Worm (Caenorhabditis elegans): ENCODE data around the gene ugt-39.
A peak's percentile ranks its signal among the peaks of the same experiment; 100 is the strongest.

ugt-39 gene

DNA sequence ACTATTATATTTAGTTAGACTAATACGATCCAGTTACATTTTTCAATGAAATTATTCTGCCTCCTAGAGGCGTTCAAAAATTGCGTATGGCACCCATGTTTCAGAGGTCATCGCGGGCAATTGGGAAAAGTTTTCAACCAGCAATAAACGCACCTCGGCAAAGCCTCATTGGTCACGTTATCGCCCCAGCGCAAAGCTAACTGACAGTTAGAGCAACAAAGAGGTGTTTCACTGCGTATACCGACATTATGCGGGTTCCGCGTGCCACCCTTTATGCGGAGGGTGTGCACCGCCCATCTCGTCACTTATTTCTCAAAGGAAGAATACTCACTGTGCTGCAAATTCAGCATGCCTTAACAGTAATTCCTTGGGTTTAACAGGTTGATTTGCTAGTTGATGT is 14.3 kb upstream of the ugt-39 start:
- TF ChIP-seq elt-2 (tag; optimal IDR thresholded peaks at IDR 0.05) (peak; percentile 33), nhr-43 (tag; optimal IDR thresholded peaks at IDR 0.05; ENCODE audit: poor library complexity, severe bottlenecking) (no peak), ceh-16 (tag; optimal IDR thresholded peaks at IDR 0.05) (no peak), zag-1 (tag; optimal IDR thresholded peaks at IDR 0.05) (no peak), pqm-1 (tag; optimal IDR thresholded peaks at IDR 0.05) (peak; percentile 46), snpc-4 (tag; optimal IDR thresholded peaks at IDR 0.05) (peak; percentile 68), nhr-76 (tag; optimal IDR thresholded peaks at IDR 0.05) (no peak)

DNA sequence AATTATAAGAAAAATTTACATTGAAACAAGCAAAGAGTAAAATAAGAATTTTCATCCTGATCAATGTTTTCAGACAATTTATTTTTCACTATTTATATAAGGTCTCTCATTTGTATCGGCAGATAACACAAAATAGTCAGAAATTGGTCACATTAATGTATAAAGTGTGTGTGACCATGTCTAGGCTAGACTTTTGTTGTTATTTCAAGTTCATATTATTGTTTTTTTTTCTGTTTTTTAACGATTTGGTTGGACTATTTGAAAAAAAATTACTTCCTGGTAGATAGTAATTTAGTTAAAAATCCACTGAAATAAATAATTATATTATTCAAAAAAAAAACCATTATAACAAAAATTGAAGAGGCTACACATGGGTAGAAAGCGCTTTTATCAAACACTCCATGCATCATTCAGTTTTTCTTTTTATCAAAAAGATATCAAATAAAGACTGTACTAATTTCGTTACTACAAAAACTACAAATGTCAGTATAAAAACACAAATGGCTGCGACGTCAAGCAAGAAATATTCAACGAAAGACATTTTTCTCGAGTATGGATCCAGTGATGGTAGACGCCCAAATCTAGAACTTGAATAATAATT is 11.6 kb upstream of the ugt-39 start, which contains the start of gene ugt-37:
Gene ugt-37, minus strand, starts transcription at position 69 of the 601 bp plus-strand sequence.
- TF ChIP-seq elt-2 (tag; optimal IDR thresholded peaks at IDR 0.05) = peak; percentile 33
- no peak for TF ChIP-seq tbx-2 (tag; optimal IDR thresholded peaks at IDR 0.05)

DNA sequence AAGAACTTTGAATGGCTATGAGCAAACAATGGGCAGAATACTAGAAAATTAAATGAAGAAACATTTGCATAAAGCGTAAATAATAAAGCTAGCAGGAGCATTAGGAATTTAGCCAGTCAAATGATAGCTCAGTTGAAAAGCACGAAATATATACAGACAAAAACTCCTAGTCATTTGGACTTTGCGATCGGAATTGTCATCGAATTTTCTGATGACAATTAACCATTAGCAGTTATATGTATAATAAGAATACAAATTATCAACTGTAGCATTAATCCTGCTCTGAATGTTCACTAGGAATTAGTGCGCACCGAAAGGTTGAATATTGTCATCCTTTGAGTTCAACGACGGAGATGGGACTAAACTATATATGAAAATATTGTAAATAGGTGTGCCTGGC is 9.6 kb upstream of the ugt-39 start, which contains the start of gene ugt-38:
Gene ugt-38, minus strand, starts transcription at position 101 of the 400 bp plus-strand sequence.
- TF ChIP-seq fkh-2 (tag; optimal IDR thresholded peaks at IDR 0.05) (no peak), nhr-23 (tag; optimal IDR thresholded peaks at IDR 0.05) (no peak), zag-1 (tag; optimal IDR thresholded peaks at IDR 0.05) (no peak), pha-4 (tag; optimal IDR thresholded peaks at IDR 0.05) (no peak), aly-2 (tag; optimal IDR thresholded peaks at IDR 0.05) (no peak), tbx-2 (tag; optimal IDR thresholded peaks at IDR 0.05) (no peak), daf-12 (tag; optimal IDR thresholded peaks at IDR 0.05) (no peak), ztf-4 (tag; optimal IDR thresholded peaks at IDR 0.05) (no peak), elt-1 (tag; optimal IDR thresholded peaks at IDR 0.05) (no peak), lin-15B (tag; optimal IDR thresholded peaks at IDR 0.05) (no peak), elt-2 (tag; optimal IDR thresholded peaks at IDR 0.05) (no peak), fos-1 (tag; optimal IDR thresholded peaks at IDR 0.05) (no peak), nhr-11 (tag; optimal IDR thresholded peaks at IDR 0.05) (no peak), ceh-82 (tag; optimal IDR thresholded peaks at IDR 0.05) (no peak), R02D3.7 (tag; optimal IDR thresholded peaks at IDR 0.05) (no peak), mml-1 (tag; optimal IDR thresholded peaks at IDR 0.05) (no peak), skn-1 (tag; optimal IDR thresholded peaks at IDR 0.05) (no peak), nhr-28 (tag; optimal IDR thresholded peaks at IDR 0.05) (no peak), ceh-16 (tag; optimal IDR thresholded peaks at IDR 0.05) (no peak)

DNA sequence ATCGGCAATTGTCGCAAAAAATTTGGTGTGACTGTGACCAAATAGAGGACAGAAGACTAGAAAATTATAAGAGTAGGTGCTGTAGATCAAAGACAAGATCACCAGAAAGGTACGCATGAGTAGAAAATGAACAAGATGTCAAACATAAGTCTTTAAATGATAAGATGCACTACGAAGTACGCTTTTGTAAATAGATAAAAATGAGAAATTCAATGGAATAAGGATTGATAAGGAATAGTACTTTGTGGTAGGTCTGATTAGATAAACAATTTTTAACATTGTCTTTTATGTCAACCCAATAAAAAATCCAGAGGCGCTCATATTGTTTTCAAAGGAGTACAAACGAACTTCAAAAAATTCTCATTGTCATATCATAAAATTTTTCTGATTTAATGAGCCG is 6.4 kb upstream of the ugt-39 start, which contains the start of gene F10D2.8:
Gene F10D2.8, minus strand, starts transcription at position 145 of the 400 bp plus-strand sequence.
- TF ChIP-seq ztf-11 (tag; optimal IDR thresholded peaks at IDR 0.05) (no peak), pqm-1 (tag; optimal IDR thresholded peaks at IDR 0.05) (peak; percentile 95), nhr-25 (tag; optimal IDR thresholded peaks at IDR 0.05) (no peak), nhr-28 (tag; optimal IDR thresholded peaks at IDR 0.05) (no peak), elt-2 (tag; optimal IDR thresholded peaks at IDR 0.05) (peak; percentile 89), tbx-2 (tag; optimal IDR thresholded peaks at IDR 0.05) (no peak), nhr-43 (tag; optimal IDR thresholded peaks at IDR 0.05; ENCODE audit: poor library complexity, severe bottlenecking) (no peak), pha-4 (tag; optimal IDR thresholded peaks at IDR 0.05) (peak; percentile 35), zag-1 (tag; optimal IDR thresholded peaks at IDR 0.05) (no peak), nhr-23 (tag; optimal IDR thresholded peaks at IDR 0.05) (no peak), nhr-237 (tag; optimal IDR thresholded peaks at IDR 0.05) (no peak), jun-1 (tag; optimal IDR thresholded peaks at IDR 0.05) (peak; percentile 21), ceh-16 (tag; optimal IDR thresholded peaks at IDR 0.05) (no peak), lsy-12 (tag; optimal IDR thresholded peaks at IDR 0.05) (no peak), ztf-4 (tag; optimal IDR thresholded peaks at IDR 0.05) (no peak), hmg-11 (tag; optimal IDR thresholded peaks at IDR 0.05) (no peak), snpc-4 (tag; optimal IDR thresholded peaks at IDR 0.05) (no peak)

DNA sequence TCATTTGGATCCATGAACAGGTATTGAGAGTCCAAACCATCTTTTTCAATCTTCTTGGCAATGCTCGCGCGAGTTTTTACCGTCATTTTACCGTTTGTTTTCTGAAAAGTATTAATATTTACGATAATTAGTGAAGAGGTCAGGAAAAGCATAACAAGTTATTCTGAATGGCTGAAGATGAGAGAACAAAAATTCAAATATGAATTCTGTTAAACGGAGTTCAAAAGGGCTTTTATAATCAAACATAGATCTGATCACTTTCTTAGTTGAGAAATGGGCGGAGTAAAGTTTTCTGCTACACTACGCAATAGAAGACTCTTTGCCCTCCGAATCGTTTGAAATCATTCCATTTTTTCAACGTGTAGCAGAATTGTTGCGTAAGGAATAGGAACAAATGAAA is 3.9 kb upstream of the ugt-39 start, which contains the start of gene fat-7:
Gene fat-7, minus strand, starts transcription at position 101 of the 400 bp plus-strand sequence.
- TF ChIP-seq daf-12 (tag; optimal IDR thresholded peaks at IDR 0.05) = no peak
- no peak for TF ChIP-seq lin-15B (tag; optimal IDR thresholded peaks at IDR 0.05)
- no peak for TF ChIP-seq pqm-1 (tag; optimal IDR thresholded peaks at IDR 0.05)
- no peak for TF ChIP-seq fkh-2 (tag; optimal IDR thresholded peaks at IDR 0.05)
- no peak for TF ChIP-seq hmg-11 (tag; optimal IDR thresholded peaks at IDR 0.05)

- TF ChIP-seq nhr-23 (tag; optimal IDR thresholded peaks at IDR 0.05) (no peak), elt-1 (tag; optimal IDR thresholded peaks at IDR 0.05) (no peak), daf-12 (tag; optimal IDR thresholded peaks at IDR 0.05) (no peak), elt-3 (tag; optimal IDR thresholded peaks at IDR 0.05) (no peak), zag-1 (tag; optimal IDR thresholded peaks at IDR 0.05) (no peak), nhr-43 (tag; optimal IDR thresholded peaks at IDR 0.05; ENCODE audit: poor library complexity, severe bottlenecking) (no peak), sea-2 (GFP tag; optimal IDR thresholded peaks at IDR 0.05) (no peak), fkh-2 (tag; optimal IDR thresholded peaks at IDR 0.05) (no peak), fos-1 (tag; optimal IDR thresholded peaks at IDR 0.05) (no peak), nhr-237 (tag; optimal IDR thresholded peaks at IDR 0.05) (no peak), ztf-11 (tag; optimal IDR thresholded peaks at IDR 0.05) (no peak)
Measured at ce11 chrV:7156079-7156478, 863 bp upstream of the ugt-39 start, which contains the start of gene F10D2.10. TSS of gene F10D2.10 (minus strand) at chrV:7156179.
